Worm (Caenorhabditis elegans): ENCODE data around the gene col-153.

The col-153 gene

ce11 chrV:10904795-10905194, 44.8 kb upstream of the col-153 start:
- TF ChIP-seq F33H1.4 (GFP tag; IDR thresholded peaks at IDR 0.05) (no peak), lag-1 (GFP tag; IDR thresholded peaks at IDR 0.05) (no peak), hrde-1 (tag; optimal IDR thresholded peaks at IDR 0.05; ENCODE audit: borderline replicate concordance) (no peak), aptf-2 (GFP tag; conservative IDR thresholded peaks at IDR 0.05) (no peak), lin-40 (tag; optimal IDR thresholded peaks at IDR 0.05) (no peak), cebp-2 (GFP tag; IDR thresholded peaks at IDR 0.05) (no peak), F57C9.4 (tag; optimal IDR thresholded peaks at IDR 0.05) (no peak), F52B5.7 (tag; optimal IDR thresholded peaks at IDR 0.05) (no peak), ztf-26 (tag; optimal IDR thresholded peaks at IDR 0.05) (no peak), hsf-1 (GFP tag; IDR thresholded peaks at IDR 0.05) (no peak), ets-4 (GFP tag; optimal IDR thresholded peaks at IDR 0.05) (no peak), B0261.1 (tag; optimal IDR thresholded peaks at IDR 0.05) (no peak), ama-1 (optimal IDR thresholded peaks at IDR 0.05) (no peak), ama-1 (GFP tag; optimal IDR thresholded peaks at IDR 0.05) (no peak), unc-130 (GFP tag; optimal IDR thresholded peaks at IDR 0.05) (no peak), madf-10 (tag; optimal IDR thresholded peaks at IDR 0.05) (no peak), madf-6 (GFP tag; IDR thresholded peaks at IDR 0.05) (no peak), T26A5.8 (tag; optimal IDR thresholded peaks at IDR 0.05) (no peak), egrh-3 (GFP tag; IDR thresholded peaks at IDR 0.05) (no peak)

DNA sequence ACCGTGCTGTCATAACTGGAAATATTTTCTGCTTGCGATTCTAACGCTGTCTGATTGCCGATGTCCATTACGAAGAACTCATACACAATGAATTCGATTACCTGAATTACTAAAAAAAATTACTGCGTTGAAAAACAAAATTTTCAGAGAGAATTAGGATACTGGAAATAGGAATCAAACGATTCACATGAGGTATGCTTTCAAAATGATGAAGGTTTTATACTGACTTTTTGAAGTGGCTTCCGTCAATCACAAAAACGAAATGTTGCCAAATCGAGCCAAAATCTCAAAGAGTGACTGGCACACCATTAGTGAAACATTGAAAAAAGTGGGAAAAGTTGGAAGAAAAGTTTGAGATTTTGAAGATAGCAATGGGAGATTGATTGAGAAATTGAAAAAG, 40.5 kb upstream of the col-153 start, which contains the start of gene zzz-1:
TSS of gene zzz-1 (minus strand) at position 101 of the 400 bp plus-strand sequence.
- TF ChIP-seq F55B11.4 (tag; optimal IDR thresholded peaks at IDR 0.05; ENCODE audit: borderline replicate concordance, insufficient read depth) (no peak), sdz-38 (tag; optimal IDR thresholded peaks at IDR 0.05) (no peak), unc-130 (GFP tag; optimal IDR thresholded peaks at IDR 0.05) (no peak), B0019.2 (GFP tag; conservative IDR thresholded peaks at IDR 0.05) (no peak), unc-62 (GFP tag; optimal IDR thresholded peaks at IDR 0.05) (no peak), him-1 (tag; optimal IDR thresholded peaks at IDR 0.05) (no peak), lir-1 (GFP tag; conservative IDR thresholded peaks at IDR 0.05) (no peak), C17E4.6 (GFP tag; IDR thresholded peaks at IDR 0.05) (no peak), pbrm-1 (GFP tag; IDR thresholded peaks at IDR 0.05) (no peak), Y56A3A.18 (GFP tag; IDR thresholded peaks at IDR 0.05) (no peak), sptf-2 (GFP tag; optimal IDR thresholded peaks at IDR 0.05) (no peak), egl-18 (GFP tag; IDR thresholded peaks at IDR 0.05) (no peak), K11D2.4 (GFP tag; IDR thresholded peaks at IDR 0.05) (no peak), Y79H2A.3 (GFP tag; conservative IDR thresholded peaks at IDR 0.05) (no peak), T26A5.8 (tag; optimal IDR thresholded peaks at IDR 0.05) (no peak)

- no peak for TF ChIP-seq cebp-2 (GFP tag; IDR thresholded peaks at IDR 0.05)
- no peak for TF ChIP-seq bed-2 (GFP tag; IDR thresholded peaks at IDR 0.05)
- no peak for TF ChIP-seq lag-1 (GFP tag; IDR thresholded peaks at IDR 0.05)
- no peak for TF ChIP-seq F23B12.7 (tag; optimal IDR thresholded peaks at IDR 0.05; ENCODE audit: insufficient read depth)
- TF ChIP-seq sdz-38 (tag; optimal IDR thresholded peaks at IDR 0.05) = no peak
- no peak for TF ChIP-seq somi-1 (GFP tag; optimal IDR thresholded peaks at IDR 0.05)
- TF ChIP-seq rpc-1 (optimal IDR thresholded peaks at IDR 0.05) = no peak
- no peak for TF ChIP-seq rpc-1 (tag; optimal IDR thresholded peaks at IDR 0.05)
- no peak for TF ChIP-seq ztf-3 (GFP tag; optimal IDR thresholded peaks at IDR 0.05)
- TF ChIP-seq snpc-1.3 (tag; optimal IDR thresholded peaks at IDR 0.05; ENCODE audit: insufficient read depth) = no peak
- TF ChIP-seq Y53F4B.3 (GFP tag; IDR thresholded peaks at IDR 0.05) = no peak
- TF ChIP-seq D2030.7 (GFP tag; IDR thresholded peaks at IDR 0.05) = no peak
- no peak for TF ChIP-seq zfh-2 (GFP tag; conservative IDR thresholded peaks at IDR 0.05)
- no peak for TF ChIP-seq rec-8 (tag; optimal IDR thresholded peaks at IDR 0.05)
- no peak for TF ChIP-seq rcor-1 (GFP tag; IDR thresholded peaks at IDR 0.05)
- TF ChIP-seq F33H1.4 (GFP tag; IDR thresholded peaks at IDR 0.05) = no peak
These were observed 39.7 kb upstream of the col-153 start for ce11 chrV:10909959-10910358.

Measured in whole organism, young adult.